Fruit fly (Drosophila melanogaster) whole organism: ENCODE data around the gene CG10702.

Experiments
- CG8478 ChIP-seq: fragments of >200 bp; optimal IDR thresholded peaks from 2 replicates; lab custom pipeline; 2018; ENCODE audit warnings: inconsistent platforms
- EcR ChIP-seq, 2 experiments: fragments of >200 bp; optimal IDR thresholded peaks; 2 replicates each; lab custom pipeline; 2017; ENCODE audit warnings: missing biosample characterization in 2 of 2, missing genetic modification characterization in 2 of 2, missing genetic modification reagents in 2 of 2
- pan ChIP-seq: fragments of >200 bp; optimal IDR thresholded peaks from 2 replicates; lab custom pipeline; 2017
- psq ChIP-seq: fragments of >200 bp; optimal IDR thresholded peaks from 2 replicates; lab custom pipeline; 2017
- usp ChIP-seq: fragments of >200 bp; optimal IDR thresholded peaks from 2 replicates; lab custom pipeline; 2017; ENCODE audit warnings: missing biosample characterization, missing genetic modification characterization, mixed read lengths

dm6 chr2L:19097374-19097773, 27.7 kb upstream of the CG10702 start:
- TF ChIP-seq usp (GFP tag; lab: Kevin White, UChicago), result no peak
- TF ChIP-seq CG8478 (lab: Kevin White, UChicago), result no peak
- no peak for TF ChIP-seq psq (lab: Kevin White, UChicago)
- TF ChIP-seq pan (lab: Kevin White, UChicago), result no peak
- no peak for TF ChIP-seq EcR (GFP tag; optimal IDR thresholded peaks at IDR 0.05; lab: Kevin White, UChicago)
